Worm (Caenorhabditis elegans) whole organism, L1 larva: ENCODE data around the gene nhr-154.
A peak's percentile ranks its signal among the peaks of the same experiment; 100 is the strongest.

Experiments
- C04F5.9 ChIP-seq: sonication (generic microtip); optimal IDR thresholded peaks from 2 replicates; lab custom pipeline; 2016; ENCODE audit warnings: missing genetic modification characterization, missing compliant biosample characterization
- C16A3.4 ChIP-seq: fragments of 150-350 bp; optimal IDR thresholded peaks from 2 replicates; lab custom pipeline; 2014; ENCODE audit warnings: missing biosample characterization, missing genetic modification characterization
- C34B4.2 ChIP-seq: sonication (generic microtip); optimal IDR thresholded peaks from 2 replicates; lab custom pipeline; 2017; ENCODE audit warnings: mild to moderate bottlenecking, missing genetic modification characterization, missing compliant biosample characterization
- F16B12.6 ChIP-seq: fragments of 150-350 bp; optimal IDR thresholded peaks from 2 replicates; lab custom pipeline; 2014; ENCODE audit warnings: missing biosample characterization, missing genetic modification characterization
- Y116A8C.19 ChIP-seq: sonication (generic microtip); optimal IDR thresholded peaks from 2 replicates; lab custom pipeline; 2016; ENCODE audit warnings: missing compliant biosample characterization, missing genetic modification characterization, borderline replicate concordance
- aha-1 ChIP-seq: fragments of 150-350 bp; optimal IDR thresholded peaks from 2 replicates; lab custom pipeline; 2014; ENCODE audit warnings: missing biosample characterization, missing genetic modification characterization
- alr-1 ChIP-seq: fragments of 200-800 bp; sonication (Bioruptor generic); optimal IDR thresholded peaks from 2 replicates; lab custom pipeline; 2018; ENCODE audit warnings: borderline replicate concordance, mild to moderate bottlenecking, missing genetic modification characterization, missing compliant biosample characterization
- ceh-63 ChIP-seq: fragments of 200-800 bp; sonication (Bioruptor generic); optimal IDR thresholded peaks from 2 replicates; lab custom pipeline; 2018; ENCODE audit warnings: mild to moderate bottlenecking, missing genetic modification characterization, missing compliant biosample characterization
- ceh-8 ChIP-seq: fragments of 200-800 bp; sonication (Bioruptor generic); optimal IDR thresholded peaks from 2 replicates; lab custom pipeline; 2018; ENCODE audit warnings: mild to moderate bottlenecking, missing genetic modification characterization, moderate library complexity, missing compliant biosample characterization
- ceh-88 ChIP-seq: fragments of 200-800 bp; sonication (Bioruptor generic); IDR thresholded peaks from 2 replicates; pipeline ENCODE4 v1.3.6; 2022; ENCODE audit warnings: missing genetic modification characterization, missing compliant biosample characterization
- ces-1 ChIP-seq: fragments of 150-350 bp; optimal IDR thresholded peaks from 2 replicates; lab custom pipeline; 2014; ENCODE audit warnings: missing biosample characterization, missing genetic modification reagents, missing genetic modification characterization
- dpl-1 ChIP-seq, 3 experiments: fragments of 150-350 bp in 2 of 3; sonication (generic microtip) in 1 of 3; optimal IDR thresholded peaks; 2 replicates each; lab custom pipeline; 2014 to 2017; ENCODE audit warnings: missing biosample characterization in 3 of 3, missing genetic modification characterization in 3 of 3, missing genetic modification reagents in 3 of 3
- efl-1 ChIP-seq, 4 experiments: fragments of 150-350 bp; optimal IDR thresholded peaks in 3 of 4; peaks in 1 of 4; 1 replicate in 1 of 4; 2 replicates in 3 of 4; lab custom pipeline; 2014; ENCODE audit warnings: missing biosample characterization in 2 of 4, missing genetic modification characterization in 2 of 4, missing genetic modification reagents in 2 of 4
- efl-3 ChIP-seq: fragments of 200-800 bp; sonication (Bioruptor generic); optimal IDR thresholded peaks from 2 replicates; lab custom pipeline; 2018; ENCODE audit warnings: mild to moderate bottlenecking, missing genetic modification characterization, missing compliant biosample characterization
- egl-13 ChIP-seq: sonication (generic microtip); optimal IDR thresholded peaks from 2 replicates; lab custom pipeline; 2016; ENCODE audit warnings: missing genotype, missing genetic modification reagents, missing genetic modification characterization, missing compliant biosample characterization
- elt-3 ChIP-seq, 6 experiments: fragments of 150-350 bp in 1 of 6; sonication (generic microtip); optimal IDR thresholded peaks; 2 replicates each; lab custom pipeline; 2017 to 2018; ENCODE audit warnings: missing biosample characterization in 6 of 6, missing genetic modification characterization in 6 of 6, inconsistent platforms in 1 of 6
- fkh-10 ChIP-seq: sonication (generic microtip); optimal IDR thresholded peaks from 2 replicates; lab custom pipeline; 2017; ENCODE audit warnings: missing biosample characterization, missing genetic modification reagents, missing genetic modification characterization
- fkh-8 ChIP-seq: sonication (generic microtip); optimal IDR thresholded peaks from 2 replicates; lab custom pipeline; 2016; ENCODE audit warnings: mild to moderate bottlenecking, missing genetic modification characterization, missing compliant biosample characterization
- fos-1 ChIP-seq: fragments of 150-350 bp; optimal IDR thresholded peaks from 2 replicates; lab custom pipeline; 2014; ENCODE audit warnings: missing biosample characterization, missing genetic modification characterization
- hlh-4 ChIP-seq: sonication (generic microtip); optimal IDR thresholded peaks from 2 replicates; lab custom pipeline; 2016; ENCODE audit warnings: mild to moderate bottlenecking, missing genetic modification characterization, missing compliant biosample characterization
- hpl-2 ChIP-seq: fragments of 150-350 bp; optimal IDR thresholded peaks from 2 replicates; lab custom pipeline; 2014; ENCODE audit warnings: missing biosample characterization, missing genetic modification reagents, missing genetic modification characterization
- irx-1 ChIP-seq: sonication (generic microtip); optimal IDR thresholded peaks from 2 replicates; lab custom pipeline; 2016; ENCODE audit warnings: missing genetic modification characterization, missing compliant biosample characterization
- lin-13 ChIP-seq: fragments of 150-350 bp; optimal IDR thresholded peaks from 2 replicates; lab custom pipeline; 2014; ENCODE audit warnings: missing biosample characterization, missing genetic modification reagents, missing genetic modification characterization
- lin-14 ChIP-seq: fragments of 200-800 bp; sonication (Bioruptor generic); optimal IDR thresholded peaks from 2 replicates; lab custom pipeline; 2018; ENCODE audit warnings: mild to moderate bottlenecking, missing genetic modification characterization, moderate library complexity, missing compliant biosample characterization
- lin-15B ChIP-seq: fragments of 150-350 bp; sonication (generic microtip); optimal IDR thresholded peaks from 3 replicates; lab custom pipeline; 2014; ENCODE audit warnings: missing biosample characterization, missing genetic modification characterization
- lsy-2 ChIP-seq, 2 experiments: fragments of 150-350 bp; optimal IDR thresholded peaks; 2 replicates each; lab custom pipeline; 2014; ENCODE audit warnings: missing biosample characterization in 2 of 2, missing genetic modification characterization in 2 of 2
- mab-9 ChIP-seq: fragments of 200-800 bp; sonication (Bioruptor generic); IDR thresholded peaks from 2 replicates; pipeline ENCODE4 v1.3.6; 2022; ENCODE audit warnings: missing genetic modification reagents, missing genetic modification characterization, missing compliant biosample characterization
- mdl-1 ChIP-seq, 2 experiments: fragments of 150-350 bp; optimal IDR thresholded peaks; 2 replicates each; lab custom pipeline; 2014 to 2017; ENCODE audit warnings: missing biosample characterization in 2 of 2, missing genetic modification characterization in 2 of 2, inconsistent platforms in 1 of 2
- mep-1 ChIP-seq: fragments of 150-350 bp; optimal IDR thresholded peaks from 2 replicates; lab custom pipeline; 2014; ENCODE audit warnings: missing biosample characterization, missing genetic modification characterization
- nhr-12 ChIP-seq: sonication (generic microtip); optimal IDR thresholded peaks from 2 replicates; lab custom pipeline; 2017; ENCODE audit warnings: missing biosample characterization, missing genetic modification characterization
- nhr-19 ChIP-seq: fragments of 200-800 bp; sonication (Bioruptor generic); conservative IDR thresholded peaks from 2 replicates; pipeline ENCODE4 v1.3.6; 2022; ENCODE audit warnings: missing genetic modification characterization, missing compliant biosample characterization
- nhr-20 ChIP-seq: sonication (generic microtip); optimal IDR thresholded peaks from 2 replicates; lab custom pipeline; 2016; ENCODE audit warnings: mild to moderate bottlenecking, missing genetic modification characterization, missing compliant biosample characterization
- nhr-237 ChIP-seq: fragments of 150-350 bp; optimal IDR thresholded peaks from 2 replicates; lab custom pipeline; 2014; ENCODE audit warnings: missing biosample characterization, missing genetic modification characterization
- nhr-28 ChIP-seq: fragments of 150-350 bp; optimal IDR thresholded peaks from 2 replicates; lab custom pipeline; 2014; ENCODE audit warnings: missing biosample characterization, missing genetic modification characterization
- nhr-47 ChIP-seq: sonication (generic microtip); optimal IDR thresholded peaks from 2 replicates; lab custom pipeline; 2016; ENCODE audit warnings: mild to moderate bottlenecking, missing genetic modification characterization, moderate library complexity, missing compliant biosample characterization
- nhr-71 ChIP-seq: sonication (generic microtip); optimal IDR thresholded peaks from 2 replicates; lab custom pipeline; 2016; ENCODE audit warnings: mild to moderate bottlenecking, missing genetic modification characterization, moderate library complexity, missing compliant biosample characterization
- nhr-84 ChIP-seq: sonication (generic microtip); optimal IDR thresholded peaks from 2 replicates; lab custom pipeline; 2017; ENCODE audit warnings: missing biosample characterization, missing genetic modification characterization
- nhr-90 ChIP-seq: sonication (generic microtip); optimal IDR thresholded peaks from 2 replicates; lab custom pipeline; 2016; ENCODE audit warnings: mild to moderate bottlenecking, missing genetic modification characterization, missing compliant biosample characterization; ENCODE audit not compliant: poor library complexity
- pag-3 ChIP-seq: sonication (generic microtip); optimal IDR thresholded peaks from 2 replicates; lab custom pipeline; 2017; ENCODE audit warnings: missing genetic modification characterization, mild to moderate bottlenecking, missing compliant biosample characterization, antibody characterized with exemption, borderline replicate concordance; ENCODE audit not compliant: insufficient read depth
- pax-3 ChIP-seq: fragments of 200-800 bp; sonication (Bioruptor generic); optimal IDR thresholded peaks from 2 replicates; lab custom pipeline; 2018; ENCODE audit warnings: mild to moderate bottlenecking, missing genetic modification characterization, moderate library complexity, missing compliant biosample characterization
- rnt-1 ChIP-seq: sonication (generic microtip); optimal IDR thresholded peaks from 2 replicates; lab custom pipeline; 2016; ENCODE audit warnings: mild to moderate bottlenecking, missing genetic modification characterization, moderate library complexity, missing compliant biosample characterization
- snu-23 ChIP-seq: sonication (generic microtip); optimal IDR thresholded peaks from 2 replicates; lab custom pipeline; 2016; ENCODE audit warnings: missing genetic modification characterization, missing compliant biosample characterization
- sptf-1 ChIP-seq: fragments of 150-350 bp; optimal IDR thresholded peaks from 2 replicates; lab custom pipeline; 2014; ENCODE audit warnings: missing biosample characterization, missing genetic modification characterization
- sup-37 ChIP-seq: fragments of 200-800 bp; sonication (Bioruptor generic); optimal IDR thresholded peaks from 2 replicates; lab custom pipeline; 2018; ENCODE audit warnings: mild to moderate bottlenecking, missing genetic modification characterization, missing compliant biosample characterization
- tbx-2 ChIP-seq: sonication (generic microtip); optimal IDR thresholded peaks from 2 replicates; lab custom pipeline; 2016; ENCODE audit warnings: missing genetic modification characterization, missing compliant biosample characterization
- tlp-1 ChIP-seq: fragments of 150-350 bp; optimal IDR thresholded peaks from 2 replicates; lab custom pipeline; 2014; ENCODE audit warnings: missing biosample characterization, missing genetic modification characterization
- unc-130 ChIP-seq: fragments of 150-350 bp; optimal IDR thresholded peaks from 2 replicates; lab custom pipeline; 2017; ENCODE audit warnings: missing biosample characterization, missing genetic modification characterization, inconsistent platforms
- unc-62 ChIP-seq: fragments of 150-350 bp; optimal IDR thresholded peaks from 2 replicates; lab custom pipeline; 2014; ENCODE audit warnings: missing biosample characterization, missing genetic modification reagents, missing genetic modification characterization
- unc-86 ChIP-seq: sonication (generic microtip); optimal IDR thresholded peaks from 2 replicates; lab custom pipeline; 2016; ENCODE audit warnings: missing genetic modification characterization, missing compliant biosample characterization
- unc-98 ChIP-seq: fragments of 200-800 bp; sonication (Bioruptor generic); IDR thresholded peaks from 2 replicates; pipeline ENCODE4 v1.3.6; 2022; ENCODE audit warnings: missing genetic modification characterization, missing compliant biosample characterization
- vab-15 ChIP-seq: sonication (generic microtip); optimal IDR thresholded peaks from 2 replicates; lab custom pipeline; 2017; ENCODE audit warnings: missing genotype, mild to moderate bottlenecking, missing genetic modification characterization, missing compliant biosample characterization
- zag-1 ChIP-seq: fragments of 150-350 bp; optimal IDR thresholded peaks from 2 replicates; lab custom pipeline; 2014; ENCODE audit warnings: missing biosample characterization, missing genetic modification characterization
- ztf-11 ChIP-seq, 2 experiments: sonication (generic microtip); optimal IDR thresholded peaks; 2 replicates each; lab custom pipeline; 2016 to 2017; ENCODE audit warnings: missing genetic modification characterization in 2 of 2, missing biosample characterization in 1 of 2, missing compliant biosample characterization in 1 of 2

Gene nhr-154

DNA sequence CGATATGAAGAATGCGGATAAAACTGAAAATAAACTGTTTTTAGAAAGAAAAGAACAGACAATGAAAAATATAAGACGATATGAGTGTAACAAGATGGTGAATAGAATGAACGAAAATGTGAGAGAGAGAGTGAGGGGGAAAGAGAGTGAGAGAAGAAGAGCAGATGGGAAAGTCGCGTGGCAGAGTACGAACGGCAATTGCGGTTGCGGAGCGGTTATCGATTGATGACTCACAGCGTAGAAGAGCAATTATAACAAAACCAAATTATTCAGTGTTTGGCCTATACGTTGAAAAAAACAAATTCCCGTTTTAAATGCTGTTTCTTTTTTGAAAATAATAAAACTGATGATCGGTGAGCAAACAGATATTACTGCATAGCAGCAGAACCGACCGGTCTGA lies 35.7 kb upstream of the nhr-154 start, which contains the start of gene pqn-53:
TSS of gene pqn-53 (minus strand) at position 23 of the 400 bp plus-strand sequence.
- TF ChIP-seq C16A3.4 (no peak), efl-3 (GFP tag; lab: Kevin White, UChicago) (no peak), rnt-1 (peak; percentile 50), tlp-1 (tag; lab: Kevin White, UChicago) (no peak), unc-86 (tag; lab: Kevin White, UChicago) (no peak), mab-9 (GFP tag; lab: Robert Waterston, UW) (no peak), hlh-4 (tag; lab: Kevin White, UChicago) (no peak), ceh-8 (GFP tag; lab: Kevin White, UChicago) (no peak), nhr-12 (tag; lab: Kevin White, UChicago) (no peak), lin-13 (GFP tag; lab: Kevin White, UChicago) (no peak), fkh-8 (tag; lab: Kevin White, UChicago) (no peak), elt-3 (tag; optimal IDR thresholded peaks at IDR 0.05; lab: Kevin White, UChicago) (no peak), zag-1 (tag; lab: Kevin White, UChicago) (no peak), C34B4.2 (tag; lab: Kevin White, UChicago) (no peak), mep-1 (tag; lab: Kevin White, UChicago) (no peak), ces-1 (GFP tag; lab: Kevin White, UChicago) (no peak), sptf-1 (tag; lab: Kevin White, UChicago) (no peak), ztf-11 (tag; optimal IDR thresholded peaks at IDR 0.05; lab: Kevin White, UChicago) (no peak), ceh-63 (GFP tag; lab: Kevin White, UChicago) (no peak), hpl-2 (GFP tag; lab: Kevin White, UChicago) (no peak), fos-1 (tag; lab: Kevin White, UChicago) (peak; percentile 18), C04F5.9 (tag; lab: Kevin White, UChicago) (no peak), unc-130 (tag; lab: Kevin White, UChicago) (no peak), nhr-20 (tag; lab: Kevin White, UChicago) (no peak), nhr-237 (tag; lab: Kevin White, UChicago) (no peak), aha-1 (no peak), efl-1 (optimal IDR thresholded peaks at IDR 0.05; lab: Kevin White, UChicago) (peak in 1 of 2 experiments; percentile 5), efl-1 (GFP tag; optimal IDR thresholded peaks at IDR 0.05 in 1 of 2; lab: Kevin White, UChicago) (peak; percentile 6 to 71), nhr-47 (tag; lab: Kevin White, UChicago) (no peak), lin-14 (GFP tag; lab: Kevin White, UChicago) (peak; percentile 63), irx-1 (tag; lab: Kevin White, UChicago) (no peak), nhr-19 (no peak), Y116A8C.19 (tag; lab: Kevin White, UChicago) (no peak), egl-13 (tag; lab: Kevin White, UChicago) (no peak), unc-62 (GFP tag; lab: Kevin White, UChicago) (no peak), nhr-28 (no peak), nhr-71 (tag; lab: Kevin White, UChicago) (no peak), lsy-2 (tag; optimal IDR thresholded peaks at IDR 0.05; lab: Kevin White, UChicago) (peak in 1 of 2 experiments; percentile 21), tbx-2 (no peak), unc-98 (no peak), vab-15 (tag; lab: Kevin White, UChicago) (no peak), ceh-88 (no peak), fkh-10 (GFP tag; lab: Kevin White, UChicago) (no peak), pag-3 (tag; lab: Kevin White, UChicago) (peak; percentile 30), dpl-1 (GFP tag; optimal IDR thresholded peaks at IDR 0.05; lab: Kevin White, UChicago) (no peak), nhr-90 (tag; lab: Kevin White, UChicago) (no peak), sup-37 (GFP tag; lab: Kevin White, UChicago) (no peak), snu-23 (peak; percentile 8), nhr-84 (tag; lab: Kevin White, UChicago) (no peak), alr-1 (tag; lab: Kevin White, UChicago) (no peak), mdl-1 (tag; optimal IDR thresholded peaks at IDR 0.05; lab: Kevin White, UChicago) (no peak), pax-3 (tag; lab: Kevin White, UChicago) (no peak), lin-15B (tag; lab: Kevin White, UChicago) (no peak), F16B12.6 (no peak)
